Worm (Caenorhabditis elegans) whole organism, L1 larva: ENCODE measurements around the gene mdh-2.

Experiments used
- C34B4.2 ChIP-seq: sonication (generic microtip); optimal IDR thresholded peaks from 2 replicates; lab custom pipeline; 2017; ENCODE audit warnings: mild to moderate bottlenecking, missing genetic modification characterization, missing compliant biosample characterization
- alr-1 ChIP-seq: fragments of 200-800 bp; sonication (Bioruptor generic); optimal IDR thresholded peaks from 2 replicates; lab custom pipeline; 2018; ENCODE audit warnings: borderline replicate concordance, mild to moderate bottlenecking, missing genetic modification characterization, missing compliant biosample characterization
- ceh-8 ChIP-seq: fragments of 200-800 bp; sonication (Bioruptor generic); optimal IDR thresholded peaks from 2 replicates; lab custom pipeline; 2018; ENCODE audit warnings: mild to moderate bottlenecking, missing genetic modification characterization, moderate library complexity, missing compliant biosample characterization
- ceh-88 ChIP-seq: fragments of 200-800 bp; sonication (Bioruptor generic); IDR thresholded peaks from 2 replicates; pipeline ENCODE4 v1.3.6; 2022; ENCODE audit warnings: missing genetic modification characterization, missing compliant biosample characterization
- ceh-90 ChIP-seq: sonication (generic microtip); optimal IDR thresholded peaks from 2 replicates; lab custom pipeline; 2016; ENCODE audit warnings: missing genetic modification characterization, missing compliant biosample characterization
- dsc-1 ChIP-seq: sonication (generic microtip); optimal IDR thresholded peaks from 2 replicates; lab custom pipeline; 2016; ENCODE audit warnings: mild to moderate bottlenecking, missing genetic modification characterization, missing compliant biosample characterization
- efl-1 ChIP-seq, 4 experiments: fragments of 150-350 bp; optimal IDR thresholded peaks in 3 of 4; peaks in 1 of 4; 1 replicate in 1 of 4; 2 replicates in 3 of 4; lab custom pipeline; 2014; ENCODE audit warnings: missing biosample characterization in 2 of 4, missing genetic modification characterization in 2 of 4, missing genetic modification reagents in 2 of 4
- elt-2 ChIP-seq: sonication (generic microtip); optimal IDR thresholded peaks from 2 replicates; lab custom pipeline; 2016; ENCODE audit warnings: missing genetic modification characterization, mild to moderate bottlenecking, inconsistent platforms, missing compliant biosample characterization, missing genetic modification reagents
- ets-5 ChIP-seq: fragments of 200-800 bp; sonication (Bioruptor generic); IDR thresholded peaks from 2 replicates; pipeline ENCODE4 v1.3.6; 2022; ENCODE audit warnings: missing genetic modification characterization, missing compliant biosample characterization
- fkh-4 ChIP-seq: sonication (generic microtip); optimal IDR thresholded peaks from 2 replicates; lab custom pipeline; 2016; ENCODE audit warnings: missing compliant biosample characterization, missing genetic modification characterization, borderline replicate concordance
- hlh-17 ChIP-seq: fragments of 200-800 bp; sonication (Bioruptor generic); optimal IDR thresholded peaks from 2 replicates; lab custom pipeline; 2018; ENCODE audit warnings: missing genetic modification characterization, mild to moderate bottlenecking, missing compliant biosample characterization, moderate library complexity, borderline replicate concordance
- hpl-2 ChIP-seq: fragments of 150-350 bp; optimal IDR thresholded peaks from 2 replicates; lab custom pipeline; 2014; ENCODE audit warnings: missing biosample characterization, missing genetic modification reagents, missing genetic modification characterization
- irx-1 ChIP-seq: sonication (generic microtip); optimal IDR thresholded peaks from 2 replicates; lab custom pipeline; 2016; ENCODE audit warnings: missing genetic modification characterization, missing compliant biosample characterization
- lin-14 ChIP-seq: fragments of 200-800 bp; sonication (Bioruptor generic); optimal IDR thresholded peaks from 2 replicates; lab custom pipeline; 2018; ENCODE audit warnings: mild to moderate bottlenecking, missing genetic modification characterization, moderate library complexity, missing compliant biosample characterization
- lin-15B ChIP-seq: fragments of 150-350 bp; sonication (generic microtip); optimal IDR thresholded peaks from 3 replicates; lab custom pipeline; 2014; ENCODE audit warnings: missing biosample characterization, missing genetic modification characterization
- lin-35 ChIP-seq, 2 experiments: fragments of 150-350 bp; optimal IDR thresholded peaks; 2 replicates each; lab custom pipeline; 2014; ENCODE audit warnings: missing biosample characterization in 2 of 2, missing genetic modification characterization in 2 of 2, missing genetic modification reagents in 2 of 2
- lin-39 ChIP-seq: fragments of 150-350 bp; optimal IDR thresholded peaks from 2 replicates; lab custom pipeline; 2014; ENCODE audit warnings: missing biosample characterization, missing genetic modification reagents, missing genetic modification characterization
- lir-3 ChIP-seq: sonication (generic microtip); optimal IDR thresholded peaks from 2 replicates; lab custom pipeline; 2016; ENCODE audit warnings: mild to moderate bottlenecking, missing genetic modification characterization, moderate library complexity, missing compliant biosample characterization; ENCODE audit not compliant: poor library complexity
- lsy-2 ChIP-seq, 2 experiments: fragments of 150-350 bp; optimal IDR thresholded peaks; 2 replicates each; lab custom pipeline; 2014; ENCODE audit warnings: missing biosample characterization in 2 of 2, missing genetic modification characterization in 2 of 2
- nhr-11 ChIP-seq: fragments of 150-350 bp; optimal IDR thresholded peaks from 2 replicates; lab custom pipeline; 2014; ENCODE audit warnings: missing biosample characterization, missing genetic modification characterization
- nhr-12 ChIP-seq: sonication (generic microtip); optimal IDR thresholded peaks from 2 replicates; lab custom pipeline; 2017; ENCODE audit warnings: missing biosample characterization, missing genetic modification characterization
- nhr-20 ChIP-seq: sonication (generic microtip); optimal IDR thresholded peaks from 2 replicates; lab custom pipeline; 2016; ENCODE audit warnings: mild to moderate bottlenecking, missing genetic modification characterization, missing compliant biosample characterization
- nhr-237 ChIP-seq: fragments of 150-350 bp; optimal IDR thresholded peaks from 2 replicates; lab custom pipeline; 2014; ENCODE audit warnings: missing biosample characterization, missing genetic modification characterization
- nhr-47 ChIP-seq: sonication (generic microtip); optimal IDR thresholded peaks from 2 replicates; lab custom pipeline; 2016; ENCODE audit warnings: mild to moderate bottlenecking, missing genetic modification characterization, moderate library complexity, missing compliant biosample characterization
- nhr-76 ChIP-seq: sonication (generic microtip); optimal IDR thresholded peaks from 2 replicates; lab custom pipeline; 2017; ENCODE audit warnings: missing biosample characterization, missing genetic modification characterization
- nhr-85 ChIP-seq: sonication (generic microtip); peaks from one replicate; lab custom pipeline; 2016; ENCODE audit warnings: missing genetic modification characterization, inconsistent platforms, missing compliant biosample characterization
- nhr-90 ChIP-seq: sonication (generic microtip); optimal IDR thresholded peaks from 2 replicates; lab custom pipeline; 2016; ENCODE audit warnings: mild to moderate bottlenecking, missing genetic modification characterization, missing compliant biosample characterization; ENCODE audit not compliant: poor library complexity
- pax-3 ChIP-seq: fragments of 200-800 bp; sonication (Bioruptor generic); optimal IDR thresholded peaks from 2 replicates; lab custom pipeline; 2018; ENCODE audit warnings: mild to moderate bottlenecking, missing genetic modification characterization, moderate library complexity, missing compliant biosample characterization
- snpc-4 ChIP-seq: fragments of 150-350 bp; optimal IDR thresholded peaks from 2 replicates; lab custom pipeline; 2014; ENCODE audit warnings: missing biosample characterization, missing genetic modification characterization
- snu-23 ChIP-seq: sonication (generic microtip); optimal IDR thresholded peaks from 2 replicates; lab custom pipeline; 2016; ENCODE audit warnings: missing genetic modification characterization, missing compliant biosample characterization
- sptf-1 ChIP-seq: fragments of 150-350 bp; optimal IDR thresholded peaks from 2 replicates; lab custom pipeline; 2014; ENCODE audit warnings: missing biosample characterization, missing genetic modification characterization
- sup-37 ChIP-seq: fragments of 200-800 bp; sonication (Bioruptor generic); optimal IDR thresholded peaks from 2 replicates; lab custom pipeline; 2018; ENCODE audit warnings: mild to moderate bottlenecking, missing genetic modification characterization, missing compliant biosample characterization
- swsn-7 ChIP-seq: sonication (generic microtip); optimal IDR thresholded peaks from 2 replicates; lab custom pipeline; 2016; ENCODE audit warnings: missing genetic modification characterization, missing compliant biosample characterization
- tbx-2 ChIP-seq: sonication (generic microtip); optimal IDR thresholded peaks from 2 replicates; lab custom pipeline; 2016; ENCODE audit warnings: missing genetic modification characterization, missing compliant biosample characterization
- tlp-1 ChIP-seq: fragments of 150-350 bp; optimal IDR thresholded peaks from 2 replicates; lab custom pipeline; 2014; ENCODE audit warnings: missing biosample characterization, missing genetic modification characterization
- unc-86 ChIP-seq: sonication (generic microtip); optimal IDR thresholded peaks from 2 replicates; lab custom pipeline; 2016; ENCODE audit warnings: missing genetic modification characterization, missing compliant biosample characterization
- xbp-1 ChIP-seq: sonication (generic microtip); optimal IDR thresholded peaks from 2 replicates; lab custom pipeline; 2016; ENCODE audit warnings: missing genetic modification characterization, missing compliant biosample characterization
- ztf-11 ChIP-seq, 2 experiments: sonication (generic microtip); optimal IDR thresholded peaks; 2 replicates each; lab custom pipeline; 2016 to 2017; ENCODE audit warnings: missing genetic modification characterization in 2 of 2, missing biosample characterization in 1 of 2, missing compliant biosample characterization in 1 of 2
- ztf-4 ChIP-seq: fragments of 150-350 bp; optimal IDR thresholded peaks from 2 replicates; lab custom pipeline; 2014; ENCODE audit warnings: missing biosample characterization, missing genetic modification characterization

Gene mdh-2

DNA sequence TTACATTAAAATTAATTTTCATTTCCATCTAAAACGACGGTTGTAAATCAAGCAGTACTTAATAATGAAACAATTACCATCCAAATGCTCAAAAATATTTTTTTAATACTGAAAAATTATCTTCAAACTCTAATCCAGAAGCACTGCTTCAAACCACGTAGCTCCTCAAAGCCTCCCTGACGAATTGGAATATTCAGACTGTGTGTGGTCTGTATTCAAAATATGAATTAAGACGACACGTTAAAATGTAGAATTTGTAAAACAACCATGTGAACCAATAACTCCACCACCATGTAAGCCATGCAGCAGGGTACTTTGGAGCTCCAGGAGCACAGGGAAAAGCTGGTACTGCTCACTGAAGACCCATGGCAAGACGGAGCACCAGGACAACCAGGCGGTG, 28.5 kb downstream of the mdh-2 start, which contains the start of gene F27B3.8:
TSS of gene F27B3.8 (plus strand) at position 301 of the 400 bp plus-strand sequence.
- TF ChIP-seq ets-5 (GFP tag; lab: Robert Waterston, UW) (no peak), elt-2 (tag; lab: Kevin White, UChicago) (no peak), snu-23 (no peak), nhr-237 (tag; lab: Kevin White, UChicago) (no peak), ceh-8 (GFP tag; lab: Kevin White, UChicago) (no peak), nhr-20 (tag; lab: Kevin White, UChicago) (no peak), lir-3 (tag; lab: Kevin White, UChicago) (no peak)

DNA sequence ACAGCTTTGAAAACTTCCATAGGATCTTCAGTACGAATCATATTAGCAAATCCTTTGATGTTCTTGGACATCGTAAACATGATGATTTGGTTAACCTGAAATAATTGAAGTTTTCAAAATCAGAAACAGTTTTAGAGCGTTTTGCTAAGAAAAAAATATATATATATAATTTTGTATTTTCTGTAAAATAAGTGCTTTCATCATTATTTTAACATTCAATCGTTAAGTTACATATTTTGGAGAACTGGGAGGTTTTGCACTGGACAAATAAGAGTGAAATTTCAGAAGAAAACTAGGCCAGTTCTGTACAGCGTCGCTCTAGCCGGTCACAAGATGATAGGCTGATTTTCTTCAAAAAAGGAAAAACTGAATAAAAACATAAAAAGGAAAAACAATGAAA, 29.4 kb downstream of the mdh-2 start, which contains the start of gene F27B3.6:
TSS of gene F27B3.6 (minus strand) at position 101 of the 400 bp plus-strand sequence.
- TF ChIP-seq alr-1 (tag; lab: Kevin White, UChicago), result no peak
- no peak for TF ChIP-seq irx-1
- TF ChIP-seq lin-15B (tag; lab: Kevin White, UChicago), result no peak
- TF ChIP-seq sup-37 (GFP tag; lab: Kevin White, UChicago), result no peak
- no peak for TF ChIP-seq swsn-7
- no peak for TF ChIP-seq nhr-90
- no peak for TF ChIP-seq ztf-4 (tag; lab: Kevin White, UChicago)
- TF ChIP-seq pax-3 (tag; lab: Kevin White, UChicago), result no peak
- no peak for TF ChIP-seq ztf-11 (tag; optimal IDR thresholded peaks at IDR 0.05; lab: Kevin White, UChicago)
- TF ChIP-seq nhr-76, result no peak
- TF ChIP-seq hpl-2, result no peak
- TF ChIP-seq snpc-4, result no peak

DNA sequence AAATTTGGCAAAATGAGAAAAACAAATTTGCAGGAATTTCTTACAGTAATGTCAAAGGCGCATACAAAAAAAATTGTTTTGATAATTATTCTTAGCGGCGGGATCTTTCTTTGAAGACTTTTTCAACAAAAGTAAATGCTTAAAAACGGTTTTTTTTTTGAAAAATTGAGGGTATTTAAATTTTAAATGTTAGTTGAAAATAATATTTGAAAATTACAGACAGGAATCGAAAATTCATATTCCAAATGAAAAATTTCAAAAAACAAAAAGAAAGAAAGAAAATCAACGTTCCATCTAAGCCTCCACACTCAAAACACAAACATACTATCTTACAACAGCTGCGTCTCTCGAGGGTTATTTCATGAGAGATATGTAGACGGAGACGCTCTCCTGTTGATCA, 30.7 kb downstream of the mdh-2 start:
- TF ChIP-seq unc-86, result no peak
- TF ChIP-seq lsy-2 (tag; optimal IDR thresholded peaks at IDR 0.05; lab: Kevin White, UChicago), result no peak
- TF ChIP-seq nhr-85 (tag; lab: Kevin White, UChicago), result no peak
- peak; percentile 20 for TF ChIP-seq lin-14 (GFP tag; lab: Kevin White, UChicago)
- TF ChIP-seq ceh-88 (GFP tag; lab: Robert Waterston, UW), result no peak
- no peak for TF ChIP-seq tlp-1
- TF ChIP-seq fkh-4, result no peak
- no peak for TF ChIP-seq lin-15B (tag; lab: Kevin White, UChicago)
- no peak for TF ChIP-seq nhr-20 (tag; lab: Kevin White, UChicago)
- TF ChIP-seq nhr-11, result no peak
- no peak for TF ChIP-seq efl-1 (optimal IDR thresholded peaks at IDR 0.05; lab: Kevin White, UChicago)
- TF ChIP-seq efl-1 (GFP tag; optimal IDR thresholded peaks at IDR 0.05 in 1 of 2; lab: Kevin White, UChicago), result peak in 1 of 2 experiments; percentile 72
- no peak for TF ChIP-seq xbp-1
- no peak for TF ChIP-seq sptf-1 (tag; lab: Kevin White, UChicago)
- no peak for TF ChIP-seq ztf-11 (tag; optimal IDR thresholded peaks at IDR 0.05; lab: Kevin White, UChicago)
- no peak for TF ChIP-seq nhr-47
- no peak for TF ChIP-seq lin-39 (tag; lab: Kevin White, UChicago)
- no peak for TF ChIP-seq ceh-90 (tag; lab: Kevin White, UChicago)

DNA sequence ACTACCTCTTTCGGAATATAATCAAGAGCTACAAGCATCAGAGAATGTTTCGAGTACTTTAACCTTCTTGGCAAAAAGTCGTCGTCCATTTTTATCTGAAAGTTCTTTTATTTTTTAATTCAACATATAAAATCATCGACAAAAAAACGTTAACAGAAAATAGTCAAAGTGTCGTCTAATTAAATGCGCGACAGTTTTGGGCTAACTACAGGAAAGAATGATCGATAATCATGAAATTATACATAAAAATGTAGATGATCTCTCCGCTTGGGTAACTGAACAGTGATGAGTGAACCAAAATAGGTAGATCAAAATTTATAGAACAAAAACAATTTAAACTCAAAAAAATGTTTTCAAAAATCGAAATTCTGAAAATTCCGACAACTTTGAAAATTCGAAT, 49.4 kb downstream of the mdh-2 start, which contains the start of gene C09E7.8:
TSS of gene C09E7.8 (minus strand) at position 101 of the 400 bp plus-strand sequence.
- TF ChIP-seq lin-35 (GFP tag; optimal IDR thresholded peaks at IDR 0.05; lab: Kevin White, UChicago) (no peak), nhr-12 (tag; lab: Kevin White, UChicago) (no peak), dsc-1 (tag; lab: Kevin White, UChicago) (no peak), ztf-4 (tag; lab: Kevin White, UChicago) (no peak), tbx-2 (no peak), C34B4.2 (no peak), pax-3 (tag; lab: Kevin White, UChicago) (no peak), hlh-17 (GFP tag; lab: Kevin White, UChicago) (no peak)
